Worm (Caenorhabditis elegans): ENCODE measurements around the gene C47E8.3.

Gene C47E8.3

DNA sequence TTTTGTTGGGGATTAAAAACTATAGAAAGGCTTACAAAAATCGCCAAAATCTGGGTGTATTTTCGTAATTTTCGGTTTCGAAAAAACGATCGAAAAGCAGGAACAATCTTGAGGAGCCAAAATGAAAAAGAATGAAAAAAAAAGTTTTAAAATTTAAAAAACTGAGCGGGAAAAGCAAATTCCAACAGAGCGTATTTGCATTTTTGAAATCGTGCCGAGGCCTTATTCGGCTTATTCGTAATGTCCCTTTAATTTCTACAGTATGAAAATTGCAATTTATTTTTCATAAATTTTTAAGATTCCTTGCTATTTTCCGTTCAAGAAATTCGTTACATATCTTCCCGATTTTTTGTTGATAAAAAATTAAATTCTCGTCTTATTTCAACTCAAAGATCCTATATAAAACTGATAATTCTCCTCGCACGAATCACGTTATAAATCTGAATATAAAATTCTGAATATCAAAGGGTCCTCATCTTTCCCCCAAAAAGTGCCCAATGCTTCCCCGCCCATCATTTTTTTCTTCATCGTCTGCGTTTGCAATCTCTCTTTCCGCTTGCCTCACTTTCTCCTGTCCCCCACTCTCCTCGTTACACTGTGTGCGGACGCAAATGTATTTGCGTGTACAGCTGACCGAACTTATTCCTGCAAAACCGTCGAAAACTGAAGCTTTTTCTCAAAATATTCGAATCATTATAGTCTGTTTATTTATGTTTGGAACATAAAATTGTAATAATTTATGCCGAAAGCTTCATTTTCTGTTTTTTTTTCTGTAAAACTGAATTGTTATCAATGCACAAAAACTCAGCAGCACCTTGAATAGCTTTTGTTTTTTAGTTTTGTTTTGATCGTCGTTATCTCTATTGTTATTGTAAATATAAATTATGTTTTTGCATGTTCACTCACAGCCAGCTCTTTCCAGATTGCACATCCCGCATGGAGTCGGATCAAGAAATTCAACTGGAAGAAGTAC is 34.0 kb upstream of the C47E8.3 start, which contains the start of the genes rfc-1 and pmp-3:
Gene rfc-1 (minus strand): TSS at position 163 of the 973 bp plus-strand sequence.
Gene pmp-3 (plus strand): TSS at position 923 of the 973 bp plus-strand sequence.
- TF ChIP-seq nhr-90 (tag; optimal IDR thresholded peaks at IDR 0.05), result no peak
- TF ChIP-seq pbrm-1 (GFP tag; IDR thresholded peaks at IDR 0.05), result no peak
- TF ChIP-seq repo-1 (tag; optimal IDR thresholded peaks at IDR 0.05), result no peak
- no peak for TF ChIP-seq ekl-4 (GFP tag; IDR thresholded peaks at IDR 0.05)
- TF ChIP-seq madf-8 (GFP tag; conservative IDR thresholded peaks at IDR 0.05), result peak; percentile 78
- no peak for TF ChIP-seq nfya-1 (tag; optimal IDR thresholded peaks at IDR 0.05; ENCODE audit: borderline replicate concordance, insufficient read depth)
- TF ChIP-seq Y56A3A.18 (GFP tag; IDR thresholded peaks at IDR 0.05), result no peak
- TF ChIP-seq aptf-2 (GFP tag; conservative IDR thresholded peaks at IDR 0.05), result no peak
- no peak for TF ChIP-seq attf-6 (GFP tag; IDR thresholded peaks at IDR 0.05)
- TF ChIP-seq mel-28 (tag; optimal IDR thresholded peaks at IDR 0.05; ENCODE audit: borderline replicate concordance), result no peak
- TF ChIP-seq tbp1 (GFP tag; optimal IDR thresholded peaks at IDR 0.05), result no peak
- no peak for TF ChIP-seq athp-1 (tag; optimal IDR thresholded peaks at IDR 0.05)
- no peak for TF ChIP-seq Y79H2A.3 (GFP tag; conservative IDR thresholded peaks at IDR 0.05)
- TF ChIP-seq rec-8 (tag; optimal IDR thresholded peaks at IDR 0.05), result no peak
- TF ChIP-seq F52B5.7 (tag; optimal IDR thresholded peaks at IDR 0.05), result no peak
- peak; percentile 56 for TF ChIP-seq snpc-1.1 (tag; optimal IDR thresholded peaks at IDR 0.05; ENCODE audit: insufficient read depth)
- no peak for TF ChIP-seq zfh-2 (GFP tag; conservative IDR thresholded peaks at IDR 0.05)
- peak; percentile 25 for TF ChIP-seq him-1 (tag; optimal IDR thresholded peaks at IDR 0.05)
- peak; percentile 74 for TF ChIP-seq dpl-1 (GFP tag; optimal IDR thresholded peaks at IDR 0.05)
- no peak for TF ChIP-seq F39B2.1 (GFP tag; IDR thresholded peaks at IDR 0.05)
- no peak for TF ChIP-seq mxl-1 (tag; optimal IDR thresholded peaks at IDR 0.05)
- peak in 1 of 3 experiments; percentile 34 for TF ChIP-seq lin-35 (GFP tag; optimal IDR thresholded peaks at IDR 0.05)
- peak; percentile 58 for TF ChIP-seq snpc-1.3 (tag; optimal IDR thresholded peaks at IDR 0.05; ENCODE audit: insufficient read depth)
- no peak for TF ChIP-seq T07F8.4 (tag; optimal IDR thresholded peaks at IDR 0.05)
- peak; percentile 88 for TF ChIP-seq F33H1.4 (GFP tag; IDR thresholded peaks at IDR 0.05)
- peak; percentile 69 for TF ChIP-seq F49E8.2 (tag; optimal IDR thresholded peaks at IDR 0.05; ENCODE audit: insufficient read depth)
- TF ChIP-seq dox-1 (GFP tag; IDR thresholded peaks at IDR 0.05), result peak; percentile 23; the same call in 1 of the 2 replicates
- TF ChIP-seq D2030.7 (GFP tag; IDR thresholded peaks at IDR 0.05), result peak; percentile 74; the same call in 1 of the 2 replicates
- TF ChIP-seq snpc-4 (GFP tag; optimal IDR thresholded peaks at IDR 0.05), result no peak
- TF ChIP-seq snpc-4 (tag; optimal IDR thresholded peaks at IDR 0.05), result peak in 3 of 4 experiments; percentile 41 to 59 (median 44)
- peak; percentile 88 for TF ChIP-seq madf-6 (GFP tag; IDR thresholded peaks at IDR 0.05)
- no peak for TF ChIP-seq hlh-26 (GFP tag; conservative IDR thresholded peaks at IDR 0.05)
- TF ChIP-seq gei-17 (GFP tag; optimal IDR thresholded peaks at IDR 0.05), result no peak
- TF ChIP-seq egrh-3 (GFP tag; IDR thresholded peaks at IDR 0.05), result no peak
- peak; percentile 92 for TF ChIP-seq efl-1 (GFP tag; optimal IDR thresholded peaks at IDR 0.05)
- TF ChIP-seq ets-4 (GFP tag; optimal IDR thresholded peaks at IDR 0.05), result no peak
- TF ChIP-seq lsl-1 (GFP tag; optimal IDR thresholded peaks at IDR 0.05), result peak; percentile 87
- 0 out of 2 replicates have a peak, but pooled peaks have one; percentile 33 for TF ChIP-seq hsf-1 (GFP tag; IDR thresholded peaks at IDR 0.05)
- peak; percentile 76 for TF ChIP-seq ceh-91 (GFP tag; IDR thresholded peaks at IDR 0.05)
- TF ChIP-seq pha-4 (tag; optimal IDR thresholded peaks at IDR 0.05), result no peak
- peak; percentile 75 for TF ChIP-seq lin-54 (GFP tag; optimal IDR thresholded peaks at IDR 0.05)
- TF ChIP-seq mcd-1 (GFP tag; IDR thresholded peaks at IDR 0.05), result peak; percentile 81
- TF ChIP-seq fkh-3 (tag; optimal IDR thresholded peaks at IDR 0.05), result no peak
- no peak for TF ChIP-seq nhr-80 (tag; optimal IDR thresholded peaks at IDR 0.05)
- no peak for TF ChIP-seq ceh-58 (GFP tag; IDR thresholded peaks at IDR 0.05)

All from whole organism, young adult.